Worm (Caenorhabditis elegans) whole organism, early embryonic: ENCODE measurements around the gene D1005.4.

Experiments used
- F13C5.2 ChIP-seq: sonication (generic microtip); optimal IDR thresholded peaks from 2 replicates; lab custom pipeline; 2017; ENCODE audit warnings: mild to moderate bottlenecking, missing genetic modification characterization, inconsistent platforms, missing compliant biosample characterization
- aly-1 ChIP-seq: sonication (generic microtip); optimal IDR thresholded peaks from 2 replicates; lab custom pipeline; 2016; ENCODE audit warnings: missing genetic modification characterization, missing compliant biosample characterization
- ama-1 ChIP-seq: fragments of 150-350 bp; optimal IDR thresholded peaks from 2 replicates; lab custom pipeline; 2014
- ets-7 ChIP-seq: sonication (generic microtip); optimal IDR thresholded peaks from 2 replicates; lab custom pipeline; 2016; ENCODE audit warnings: missing genotype, missing genetic modification characterization, missing compliant biosample characterization
- flt-1 ChIP-seq: fragments of 200-800 bp; sonication (Bioruptor generic); IDR thresholded peaks from 2 replicates; pipeline ENCODE4 v1.3.6; 2022; ENCODE audit warnings: missing genetic modification characterization, missing compliant biosample characterization
- hmg-4 ChIP-seq: fragments of 200-800 bp; sonication (Bioruptor generic); optimal IDR thresholded peaks from 2 replicates; lab custom pipeline; 2018; ENCODE audit warnings: mild to moderate bottlenecking, missing genetic modification characterization, missing compliant biosample characterization
- hnd-1 ChIP-seq: sonication (generic microtip); optimal IDR thresholded peaks from 2 replicates; lab custom pipeline; 2016; ENCODE audit warnings: missing genetic modification characterization, missing compliant biosample characterization
- scrt-1 ChIP-seq: fragments of 200-800 bp; sonication (Bioruptor generic); IDR thresholded peaks from 2 replicates; pipeline ENCODE4 v1.3.6; 2022; ENCODE audit warnings: missing genetic modification characterization, missing compliant biosample characterization
- tra-4 ChIP-seq: sonication (generic microtip); optimal IDR thresholded peaks from 2 replicates; lab custom pipeline; 2017; ENCODE audit warnings: missing genetic modification characterization, missing compliant biosample characterization

DNA sequence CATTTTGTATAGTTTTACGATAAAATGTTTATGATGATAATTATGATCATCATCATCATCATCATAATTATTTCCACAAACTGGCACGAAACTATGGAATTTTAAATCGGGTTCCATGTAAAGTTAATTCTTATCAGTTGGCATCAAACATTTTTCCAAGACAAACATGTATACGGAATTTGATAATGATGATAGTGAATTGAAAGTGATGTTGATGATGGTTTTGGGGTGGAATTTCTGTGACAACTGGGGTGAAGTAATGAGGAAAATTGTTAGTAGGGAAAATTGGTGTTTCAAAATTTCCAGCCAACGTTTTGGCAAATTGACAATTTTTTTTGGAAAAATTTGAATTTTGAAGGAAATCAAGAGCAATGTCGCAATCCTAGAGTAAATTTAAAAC, 25.9 kb downstream of the D1005.4 start:
- no peak for TF ChIP-seq ama-1 (lab: Kevin White, UChicago)
- no peak for TF ChIP-seq hmg-4 (GFP tag; lab: Kevin White, UChicago)
- no peak for TF ChIP-seq aly-1 (tag; lab: Kevin White, UChicago)
- no peak for TF ChIP-seq flt-1 (GFP tag; lab: Robert Waterston, UW)
- TF ChIP-seq hnd-1 (tag; lab: Kevin White, UChicago), result no peak
- TF ChIP-seq tra-4 (tag; lab: Kevin White, UChicago), result no peak
- TF ChIP-seq scrt-1 (GFP tag; lab: Robert Waterston, UW), result no peak
- no peak for TF ChIP-seq ets-7 (tag; lab: Kevin White, UChicago)
- no peak for TF ChIP-seq F13C5.2 (tag; lab: Kevin White, UChicago)
